Fruit fly (Drosophila melanogaster) Kc167 (cell line): ENCODE results near the gene CG33278.

Experiments
- insv ChIP-seq: fragments of >200 bp; optimal IDR thresholded peaks from 3 replicates; lab custom pipeline; 2018; ENCODE audit warnings: missing external identifiers
- psq ChIP-seq: fragments of >200 bp; optimal IDR thresholded peaks from 2 replicates; lab custom pipeline; 2017; ENCODE audit warnings: missing external identifiers
- ttk ChIP-seq: sonication (Bioruptor generic); optimal IDR thresholded peaks from 2 replicates; lab custom pipeline; 2017; ENCODE audit warnings: missing external identifiers

- no peak for TF ChIP-seq ttk (lab: Kevin White, UChicago)
- TF ChIP-seq insv (lab: Kevin White, UChicago): no peak
- no peak for TF ChIP-seq psq (lab: Kevin White, UChicago)
These were observed 13.3 kb upstream of the CG33278 start, which contains the start of gene CG14835 for dm6 chr3L:7437366-7437765.
